Worm (Caenorhabditis elegans): ENCODE results near the gene K05F1.13.

DNA sequence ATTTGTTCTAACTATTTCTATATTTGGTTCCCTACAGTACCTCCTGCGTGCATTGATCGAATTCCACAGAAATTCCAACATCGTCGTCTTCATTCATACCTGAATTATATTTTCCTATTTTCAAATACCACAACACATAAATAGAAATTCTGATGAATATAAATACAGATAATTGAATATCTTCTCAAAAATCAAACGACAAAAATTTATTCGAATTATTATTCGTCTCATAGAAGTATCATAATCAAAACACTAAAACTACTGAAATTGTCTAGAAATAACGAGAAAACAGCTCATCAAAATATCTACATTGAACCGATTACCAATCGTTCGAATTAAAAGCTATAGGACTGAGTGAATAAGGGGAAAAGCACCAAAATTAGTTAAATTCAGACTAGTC lies 44.2 kb downstream of the K05F1.13 start, which contains the start of gene gtap-1:
- TF ChIP-seq dmd-4 (tag; optimal IDR thresholded peaks at IDR 0.05; ENCODE audit: borderline replicate concordance) (no peak), ceh-48 (tag; optimal IDR thresholded peaks at IDR 0.05) (no peak), unc-3 (GFP tag; conservative IDR thresholded peaks at IDR 0.05) (no peak), unc-3 (tag; optimal IDR thresholded peaks at IDR 0.05) (no peak), ceh-14 (tag; optimal IDR thresholded peaks at IDR 0.05) (no peak), elt-2 (tag; optimal IDR thresholded peaks at IDR 0.05) (no peak), mec-3 (tag; optimal IDR thresholded peaks at IDR 0.05; ENCODE audit: borderline replicate concordance) (no peak), ama-1 (optimal IDR thresholded peaks at IDR 0.05) (no peak), che-1 (tag; optimal IDR thresholded peaks at IDR 0.05) (no peak), npax-4 (tag; optimal IDR thresholded peaks at IDR 0.05) (no peak), unc-86 (tag; optimal IDR thresholded peaks at IDR 0.05) (no peak), hlh-8 (tag; optimal IDR thresholded peaks at IDR 0.05) (no peak)

All from whole organism, late embryonic.